Fruit fly (Drosophila melanogaster): ENCODE results near the gene Rab39.

The Rab39 gene

DNA sequence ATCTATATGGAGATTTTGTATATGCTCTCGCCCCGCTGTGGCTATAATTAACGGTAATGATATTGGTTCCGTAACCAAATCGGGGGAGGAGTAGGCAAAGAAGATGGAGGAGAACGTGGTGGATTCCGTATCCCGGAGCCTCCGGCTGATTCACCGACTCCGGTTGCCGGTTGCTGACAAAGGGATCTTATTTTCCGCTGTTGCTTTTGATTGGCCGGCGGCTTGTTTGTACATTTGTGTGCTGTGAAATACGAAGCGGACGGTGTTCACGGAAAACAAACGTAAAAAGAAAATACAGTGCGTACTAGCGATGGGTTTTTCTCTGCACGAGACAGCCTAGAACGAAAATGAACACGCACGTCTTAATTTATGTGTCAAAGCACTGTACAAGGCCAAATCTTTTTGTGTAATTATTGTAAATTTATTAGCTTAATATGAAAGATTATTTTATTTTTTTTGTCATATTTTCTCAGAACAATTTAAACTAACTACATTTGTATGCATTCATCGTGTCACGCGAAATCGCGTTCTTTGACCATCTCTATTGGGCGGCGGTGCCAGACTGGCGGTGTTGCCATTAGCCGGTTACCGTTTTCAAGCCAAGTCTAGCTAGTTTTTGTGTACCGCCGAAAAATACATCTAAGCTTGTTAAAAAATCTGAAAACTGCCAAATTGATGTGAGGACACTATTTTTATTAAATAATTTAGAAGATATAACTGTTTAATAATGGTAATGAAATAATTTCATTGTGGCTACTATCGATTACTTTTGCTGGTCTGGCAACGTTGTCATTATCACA, at the start of gene Rab39, which contains the start of gene Pdp:
Gene Rab39 (plus strand): TSS at position 793 of the 800 bp plus-strand sequence.
Gene Pdp (minus strand): TSS at position 521 of the 800 bp plus-strand sequence.
- TF ChIP-seq ttk (optimal IDR thresholded peaks at IDR 0.05) = no peak
- no peak for TF ChIP-seq insv (optimal IDR thresholded peaks at IDR 0.05)
- TF ChIP-seq Myc (optimal IDR thresholded peaks at IDR 0.05) = no peak
- TF ChIP-seq psq (optimal IDR thresholded peaks at IDR 0.05) = peak; percentile 10
- no peak for TF ChIP-seq Sin3A (optimal IDR thresholded peaks at IDR 0.05)
- TF ChIP-seq h (optimal IDR thresholded peaks at IDR 0.05) = no peak

DNA sequence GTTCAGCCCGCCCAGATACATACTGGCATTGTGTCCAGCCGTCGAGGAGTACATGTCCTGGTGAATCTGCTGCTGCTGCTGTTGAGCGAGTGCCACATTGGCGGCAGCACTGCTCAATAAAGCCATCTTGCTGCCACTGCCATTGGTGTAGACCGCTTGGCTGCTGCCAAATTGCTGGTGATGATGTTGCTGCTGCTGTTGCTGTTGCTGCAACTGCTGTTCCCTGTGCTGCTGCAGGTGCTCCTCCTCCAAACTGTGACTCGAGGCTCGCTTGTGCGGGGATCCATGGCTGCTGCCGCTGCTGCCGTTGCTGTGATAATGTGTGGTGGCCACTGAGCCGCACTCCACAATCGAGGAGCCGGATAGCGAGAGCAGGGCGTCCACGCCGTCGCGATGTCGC, 48.7 kb upstream of the Rab39 start:
- no peak for TF ChIP-seq insv (optimal IDR thresholded peaks at IDR 0.05)
- no peak for TF ChIP-seq ttk (optimal IDR thresholded peaks at IDR 0.05)
- no peak for TF ChIP-seq h (optimal IDR thresholded peaks at IDR 0.05)
- no peak for TF ChIP-seq Myc (optimal IDR thresholded peaks at IDR 0.05)
- no peak for TF ChIP-seq Sin3A (optimal IDR thresholded peaks at IDR 0.05)
- no peak for TF ChIP-seq psq (optimal IDR thresholded peaks at IDR 0.05)

DNA sequence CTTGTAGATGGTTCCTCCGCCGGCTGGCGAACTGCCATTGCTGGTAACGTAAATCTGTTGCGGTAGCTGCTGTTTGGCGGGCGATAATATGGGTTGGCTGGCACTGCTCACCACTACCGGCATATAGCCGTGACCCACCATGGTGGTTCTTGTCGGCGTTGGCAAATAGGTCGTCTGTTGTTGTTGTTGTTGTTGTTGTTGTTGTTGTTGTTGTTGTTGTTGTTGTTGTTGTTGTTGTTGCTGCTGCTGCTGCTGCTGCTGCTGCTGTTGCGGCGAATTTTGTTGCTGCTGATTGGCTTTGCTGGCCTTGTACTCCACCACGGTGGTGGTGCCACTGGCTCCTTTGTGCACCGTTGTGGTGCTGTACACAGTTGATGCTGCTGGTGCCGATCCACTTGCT, 45.9 kb upstream of the Rab39 start:
- TF ChIP-seq h (optimal IDR thresholded peaks at IDR 0.05) (no peak), psq (optimal IDR thresholded peaks at IDR 0.05) (no peak), Sin3A (optimal IDR thresholded peaks at IDR 0.05) (no peak), insv (optimal IDR thresholded peaks at IDR 0.05) (no peak), ttk (optimal IDR thresholded peaks at IDR 0.05) (no peak), Myc (optimal IDR thresholded peaks at IDR 0.05) (no peak)

DNA sequence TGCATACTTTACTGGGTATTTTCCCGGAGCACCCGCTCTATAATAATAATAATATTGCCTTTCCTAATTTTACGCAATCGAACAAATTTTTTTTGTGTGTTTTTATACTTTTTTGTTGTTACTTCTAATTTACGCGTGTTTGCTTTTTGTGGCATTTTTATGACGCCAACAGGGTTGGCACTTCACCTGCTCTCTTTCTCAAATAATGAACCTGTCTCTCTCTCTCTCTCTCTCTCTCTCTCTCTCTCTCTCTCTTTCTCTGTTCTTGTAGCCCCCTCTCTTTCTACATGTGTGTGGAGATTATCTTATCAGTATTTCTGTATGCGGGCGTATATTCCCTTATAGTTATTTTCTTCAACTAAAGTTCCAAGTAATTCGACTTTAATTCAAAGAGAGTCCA, 44.0 kb upstream of the Rab39 start:
- TF ChIP-seq ttk (optimal IDR thresholded peaks at IDR 0.05) (no peak), psq (optimal IDR thresholded peaks at IDR 0.05) (no peak), Sin3A (optimal IDR thresholded peaks at IDR 0.05) (no peak), h (optimal IDR thresholded peaks at IDR 0.05) (no peak), Myc (optimal IDR thresholded peaks at IDR 0.05) (no peak)

DNA sequence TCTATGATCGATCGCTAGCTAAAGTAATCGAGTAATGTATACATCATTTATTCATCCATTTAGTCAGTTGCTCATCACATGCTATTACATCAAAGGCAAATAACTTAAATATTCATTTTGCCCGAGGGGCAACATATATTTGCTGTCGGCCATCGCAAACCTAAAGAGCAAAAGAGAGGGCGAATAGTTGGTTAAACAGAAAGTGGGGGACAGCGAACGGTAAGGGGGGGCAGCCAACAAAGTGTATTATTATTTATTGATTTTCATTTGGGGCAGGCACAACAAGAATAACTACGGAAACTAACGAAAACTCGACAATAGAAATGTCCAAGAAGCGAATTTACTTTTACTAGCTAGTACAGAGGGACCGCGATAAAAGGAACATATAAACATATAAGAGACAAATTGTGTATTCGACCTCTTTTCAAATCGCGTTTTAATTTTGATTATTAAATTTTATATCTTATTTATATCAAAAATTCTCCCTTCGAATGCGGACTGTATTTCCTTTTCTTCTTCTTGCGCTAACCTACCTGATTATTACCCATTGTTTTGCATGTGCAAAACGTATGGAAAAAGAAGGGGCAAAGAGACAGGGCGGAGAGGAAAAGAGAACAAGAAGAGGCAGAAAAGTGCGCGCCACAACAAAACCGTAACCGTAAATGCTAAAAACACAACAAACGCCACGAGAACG, 43.4 kb upstream of the Rab39 start:
- TF ChIP-seq Myc (optimal IDR thresholded peaks at IDR 0.05) (no peak), h (optimal IDR thresholded peaks at IDR 0.05) (no peak), psq (optimal IDR thresholded peaks at IDR 0.05) (no peak), ttk (optimal IDR thresholded peaks at IDR 0.05) (no peak), Sin3A (optimal IDR thresholded peaks at IDR 0.05) (no peak), insv (optimal IDR thresholded peaks at IDR 0.05) (no peak)

DNA sequence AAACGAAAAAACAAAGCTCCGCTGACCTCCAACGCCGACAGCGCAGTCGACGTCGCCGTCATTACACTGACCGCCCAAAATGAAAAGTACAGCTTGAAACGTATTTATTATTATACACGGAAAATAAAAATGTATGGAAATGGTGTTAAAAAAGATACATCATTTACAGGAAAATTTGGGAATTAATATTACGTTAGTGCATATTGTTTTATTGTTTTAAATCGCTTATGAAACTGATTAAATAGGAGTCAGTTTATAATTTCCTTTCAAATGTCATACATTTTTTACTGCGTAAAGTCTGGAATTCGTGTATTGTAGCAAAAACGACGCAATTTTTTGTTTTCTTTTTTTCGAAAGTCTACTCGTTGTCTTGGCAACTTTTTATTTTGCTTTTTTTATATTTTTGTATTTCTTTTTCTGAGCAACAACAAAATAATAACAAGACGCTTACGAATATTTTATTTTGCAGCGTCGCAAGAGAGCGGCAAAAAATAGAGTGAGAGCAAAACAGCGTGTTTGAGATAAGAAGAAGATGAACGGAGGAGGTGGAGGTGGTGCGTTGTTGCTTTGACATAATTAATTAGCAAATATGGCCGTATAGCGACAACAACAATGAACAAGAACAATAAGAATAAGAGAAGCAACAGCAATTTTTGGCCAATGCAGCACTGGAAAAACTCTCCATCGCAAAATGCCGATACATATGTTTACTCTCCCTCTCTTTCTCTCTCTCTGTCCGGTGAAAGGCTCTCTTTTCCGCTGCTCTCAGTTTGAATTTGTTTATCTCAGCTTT, 42.6 kb upstream of the Rab39 start:
- TF ChIP-seq psq (optimal IDR thresholded peaks at IDR 0.05) (no peak), h (optimal IDR thresholded peaks at IDR 0.05) (no peak), Myc (optimal IDR thresholded peaks at IDR 0.05) (no peak), insv (optimal IDR thresholded peaks at IDR 0.05) (no peak), Sin3A (optimal IDR thresholded peaks at IDR 0.05) (no peak), ttk (optimal IDR thresholded peaks at IDR 0.05) (no peak)

DNA sequence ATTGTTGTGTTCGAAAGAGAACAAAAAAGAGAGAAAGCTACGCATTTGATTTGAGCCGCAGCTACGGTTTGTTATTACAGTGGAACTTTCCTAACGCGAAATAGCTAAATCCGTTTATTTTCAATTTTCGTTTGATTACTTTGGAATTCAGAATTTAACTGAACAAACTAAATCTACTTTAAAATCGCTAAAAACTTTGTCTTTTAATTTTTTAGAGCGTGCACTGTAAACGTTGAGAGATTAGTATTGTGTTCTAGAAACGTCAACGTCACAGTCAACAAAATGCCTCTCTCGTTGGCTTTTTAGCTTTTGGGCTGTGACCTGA, 42.0 kb upstream of the Rab39 start:
- TF ChIP-seq Myc (optimal IDR thresholded peaks at IDR 0.05) (no peak), Sin3A (optimal IDR thresholded peaks at IDR 0.05) (no peak), insv (optimal IDR thresholded peaks at IDR 0.05) (no peak), ttk (optimal IDR thresholded peaks at IDR 0.05) (no peak)

DNA sequence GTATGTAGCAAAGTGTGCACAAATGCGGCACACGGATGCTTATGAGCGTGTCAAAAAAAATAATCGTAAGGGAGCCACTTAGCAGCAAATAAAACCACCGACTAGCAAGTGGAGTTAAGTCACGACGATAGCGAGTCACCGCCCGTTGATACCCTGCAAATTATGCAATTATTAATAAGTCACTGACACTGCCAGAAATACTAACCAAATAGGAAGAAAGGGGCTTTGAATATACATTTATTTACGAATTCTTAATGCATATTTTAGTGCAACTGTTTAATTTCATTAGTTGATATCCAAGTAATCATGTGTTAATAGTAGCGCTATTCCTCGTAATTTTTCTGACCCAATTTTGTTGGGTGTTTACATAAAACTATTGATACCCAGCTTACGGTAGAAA, 41.3 kb upstream of the Rab39 start:
- TF ChIP-seq psq (optimal IDR thresholded peaks at IDR 0.05) (no peak), Myc (optimal IDR thresholded peaks at IDR 0.05) (no peak), insv (optimal IDR thresholded peaks at IDR 0.05) (no peak), h (optimal IDR thresholded peaks at IDR 0.05) (no peak), Sin3A (optimal IDR thresholded peaks at IDR 0.05) (no peak), ttk (optimal IDR thresholded peaks at IDR 0.05) (no peak)

DNA sequence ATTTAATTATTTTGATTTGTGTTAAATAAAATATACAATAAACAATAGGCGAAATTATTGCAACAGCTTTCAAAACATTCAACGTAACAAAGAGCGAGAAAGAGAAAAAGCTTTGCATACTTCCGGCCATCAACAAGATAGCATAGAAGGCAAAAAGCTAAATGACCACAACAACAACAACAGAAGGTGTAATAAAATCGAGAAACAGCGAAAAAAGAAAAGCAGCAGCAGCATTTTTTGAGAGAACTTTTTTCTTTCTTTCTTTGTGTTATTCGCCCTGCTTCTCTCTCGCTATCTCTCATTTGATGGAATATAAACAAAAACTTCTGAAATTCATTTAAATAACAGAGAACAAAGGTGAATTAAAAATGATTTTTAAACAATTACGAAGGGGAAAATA, 40.5 kb upstream of the Rab39 start:
- no peak for TF ChIP-seq Sin3A (optimal IDR thresholded peaks at IDR 0.05)
- TF ChIP-seq insv (optimal IDR thresholded peaks at IDR 0.05) = no peak
- no peak for TF ChIP-seq h (optimal IDR thresholded peaks at IDR 0.05)
- no peak for TF ChIP-seq ttk (optimal IDR thresholded peaks at IDR 0.05)

DNA sequence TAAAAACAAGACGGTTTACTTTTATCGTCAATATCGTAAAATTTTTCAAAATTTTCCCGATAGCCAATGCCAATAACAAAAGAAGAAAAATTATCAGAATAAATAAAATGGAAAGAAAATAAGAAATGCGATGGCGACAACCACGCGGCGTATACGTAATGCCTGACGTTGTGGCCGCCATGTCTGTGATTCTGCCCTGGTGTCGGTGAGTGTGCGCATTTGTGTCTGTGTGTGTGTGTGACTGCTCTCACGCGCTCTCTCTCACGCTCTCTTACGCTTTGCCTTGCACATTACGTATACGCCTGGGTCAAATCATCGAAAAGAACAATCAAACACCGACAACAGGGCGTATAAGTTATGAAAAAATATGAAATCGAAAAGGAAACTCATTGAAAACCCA, 39.9 kb upstream of the Rab39 start:
- TF ChIP-seq insv (optimal IDR thresholded peaks at IDR 0.05) = no peak
- no peak for TF ChIP-seq Myc (optimal IDR thresholded peaks at IDR 0.05)
- TF ChIP-seq h (optimal IDR thresholded peaks at IDR 0.05) = no peak
- TF ChIP-seq psq (optimal IDR thresholded peaks at IDR 0.05) = no peak
- no peak for TF ChIP-seq ttk (optimal IDR thresholded peaks at IDR 0.05)
- no peak for TF ChIP-seq Sin3A (optimal IDR thresholded peaks at IDR 0.05)

DNA sequence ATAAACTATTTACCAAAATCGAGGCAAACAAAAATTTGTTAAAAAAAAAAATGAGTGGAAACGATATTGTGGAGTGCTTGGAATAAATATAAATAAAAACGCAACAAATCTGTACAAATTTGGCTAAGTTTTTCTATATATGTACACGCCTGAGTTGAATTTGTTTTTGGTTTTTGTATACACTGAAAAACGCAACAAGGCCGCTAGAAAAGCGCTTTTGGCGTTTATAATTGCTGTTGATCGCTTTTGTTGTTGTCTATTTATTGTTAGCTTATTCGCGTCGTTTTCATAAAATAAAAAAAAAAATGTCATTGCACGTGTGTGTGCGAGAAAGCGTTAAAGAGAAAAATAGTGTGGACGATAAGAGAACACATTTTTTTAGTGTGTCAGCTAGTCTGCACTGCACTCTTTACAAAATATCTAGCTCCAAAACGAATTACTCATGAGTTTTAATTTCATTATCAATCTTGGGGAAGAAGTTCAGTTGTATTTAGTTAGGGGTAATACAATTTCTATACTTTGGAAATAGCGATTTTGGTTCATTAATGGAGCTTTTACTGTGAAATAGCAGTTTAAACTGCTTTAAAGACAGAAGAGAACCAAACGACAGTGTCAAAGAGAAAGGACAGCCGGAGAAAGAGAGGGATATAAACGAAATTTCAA, 39.2 kb upstream of the Rab39 start:
- no peak for TF ChIP-seq psq (optimal IDR thresholded peaks at IDR 0.05)
- no peak for TF ChIP-seq insv (optimal IDR thresholded peaks at IDR 0.05)
- no peak for TF ChIP-seq ttk (optimal IDR thresholded peaks at IDR 0.05)
- no peak for TF ChIP-seq Sin3A (optimal IDR thresholded peaks at IDR 0.05)
- no peak for TF ChIP-seq Myc (optimal IDR thresholded peaks at IDR 0.05)

DNA sequence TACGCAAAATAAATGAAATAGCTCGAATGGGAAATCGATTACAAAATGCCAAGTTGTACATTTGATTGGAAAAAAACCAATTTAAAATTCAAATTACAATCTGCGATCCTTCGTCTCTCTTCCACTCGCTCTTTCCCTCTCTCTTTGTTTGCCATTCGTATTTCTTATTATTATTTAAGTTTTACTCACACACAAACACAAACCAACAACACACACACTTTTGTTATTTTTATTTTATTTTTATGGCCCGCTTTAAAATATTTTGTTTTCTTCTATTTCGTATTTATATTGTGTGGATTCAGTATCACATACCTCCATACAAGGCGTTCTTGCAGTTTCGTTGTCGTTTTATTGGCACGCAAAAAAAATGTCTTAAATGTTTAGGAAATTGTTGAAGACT, 38.6 kb upstream of the Rab39 start:
- TF ChIP-seq psq (optimal IDR thresholded peaks at IDR 0.05) = no peak
- TF ChIP-seq h (optimal IDR thresholded peaks at IDR 0.05) = no peak
- TF ChIP-seq insv (optimal IDR thresholded peaks at IDR 0.05) = no peak

Data from Kc167 (cell line).